Worm (Caenorhabditis elegans): ENCODE data around the gene F53E10.6.
"Not testable (repeated sequence)": the region's sequence is repeated elsewhere in the genome, so short reads cannot be mapped to it uniquely, and the experiment has no call there.

F53E10.6 gene

DNA sequence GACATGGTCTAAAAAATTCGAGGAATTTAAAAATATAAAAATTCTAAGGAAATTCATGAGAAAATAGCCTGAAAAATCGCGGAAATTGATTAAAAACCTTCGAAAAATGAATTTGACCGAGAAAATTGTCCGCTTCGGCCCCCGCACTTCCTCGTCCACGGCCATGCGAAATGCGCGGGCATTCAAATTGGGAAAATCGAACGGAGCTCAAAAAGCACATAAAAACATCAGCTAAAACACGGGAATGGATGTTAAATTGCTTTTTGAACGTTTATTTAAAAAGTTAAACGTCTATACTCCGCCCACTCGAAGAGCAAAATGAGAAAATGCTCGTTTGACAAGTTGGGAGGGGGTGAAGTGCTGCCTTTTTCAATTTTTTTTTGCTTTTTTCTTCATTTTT lies at the start of gene F53E10.6:
TSS of gene F53E10.6 (minus strand) at position 8 of the 400 bp plus-strand sequence.
- TF ChIP-seq unc-62 (GFP tag; optimal IDR thresholded peaks at IDR 0.05): no peak

ce11 chrV:2650980-2651379 lies 48.1 kb upstream of the F53E10.6 start:
- no peak for TF ChIP-seq unc-62 (GFP tag; optimal IDR thresholded peaks at IDR 0.05)

DNA sequence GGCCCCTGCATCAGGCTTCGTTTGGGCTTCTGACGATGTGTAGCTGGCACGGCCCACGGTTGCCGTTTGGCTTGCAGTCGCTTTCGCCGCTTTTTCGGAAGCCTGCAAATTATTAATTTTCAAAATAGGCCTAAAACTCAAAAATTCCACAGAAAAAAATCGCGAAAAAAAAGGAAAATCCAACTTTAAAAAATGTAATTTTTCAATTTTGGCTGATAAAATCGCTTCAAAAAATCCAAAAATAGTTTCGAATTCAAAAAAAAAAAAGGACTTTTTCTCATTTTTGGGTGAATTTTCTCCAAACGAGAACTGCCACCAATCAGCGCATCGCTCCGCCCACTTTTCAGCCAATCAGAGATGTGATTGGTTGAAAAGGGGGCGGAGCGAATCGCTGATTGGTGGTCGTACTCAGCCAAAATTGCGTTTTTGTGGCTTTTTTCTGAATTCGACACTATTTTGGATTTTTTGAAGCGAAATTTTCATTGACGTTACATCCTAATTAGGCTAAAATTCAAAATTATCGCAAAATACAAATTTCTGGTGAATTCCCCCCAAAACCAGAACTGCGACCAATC lies 44.4 kb upstream of the F53E10.6 start:
- TF ChIP-seq unc-62 (GFP tag; optimal IDR thresholded peaks at IDR 0.05): no peak

- no peak for TF ChIP-seq unc-62 (GFP tag; optimal IDR thresholded peaks at IDR 0.05)
Measured at ce11 chrV:2646067-2646466, 43.2 kb upstream of the F53E10.6 start.

ce11 chrV:2639506-2639905 lies 36.6 kb upstream of the F53E10.6 start:
- no peak for TF ChIP-seq unc-62 (GFP tag; optimal IDR thresholded peaks at IDR 0.05)

DNA sequence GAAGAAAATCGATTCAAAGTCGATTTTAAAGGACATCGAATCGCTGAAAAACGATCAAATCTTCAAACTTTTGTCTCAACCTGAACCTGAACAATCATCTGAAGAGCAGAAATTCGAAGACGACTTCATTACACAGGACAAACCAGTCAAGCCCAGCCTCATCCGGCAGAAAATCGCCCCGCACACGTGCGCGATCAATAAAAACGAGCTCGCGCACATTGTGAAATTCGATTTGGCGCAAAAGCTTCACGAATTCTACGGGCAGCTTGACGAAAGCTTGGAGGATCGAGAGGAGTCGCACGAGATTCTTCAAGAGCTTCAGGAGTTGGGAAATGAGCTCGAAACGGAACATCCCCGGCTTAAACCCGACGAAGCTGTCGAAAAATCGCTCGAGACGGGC lies 36.2 kb upstream of the F53E10.6 start, which contains the start of gene W02H5.2:
TSS of gene W02H5.2 (plus strand) at position 301 of the 400 bp plus-strand sequence.
- TF ChIP-seq unc-62 (GFP tag; optimal IDR thresholded peaks at IDR 0.05): no peak

ce11 chrV:2638545-2638944 lies 35.7 kb upstream of the F53E10.6 start, which contains the start of gene W02H5.19:
Gene W02H5.19, plus strand, starts transcription at chrV:2638890.
- no peak for TF ChIP-seq unc-62 (GFP tag; optimal IDR thresholded peaks at IDR 0.05)

DNA sequence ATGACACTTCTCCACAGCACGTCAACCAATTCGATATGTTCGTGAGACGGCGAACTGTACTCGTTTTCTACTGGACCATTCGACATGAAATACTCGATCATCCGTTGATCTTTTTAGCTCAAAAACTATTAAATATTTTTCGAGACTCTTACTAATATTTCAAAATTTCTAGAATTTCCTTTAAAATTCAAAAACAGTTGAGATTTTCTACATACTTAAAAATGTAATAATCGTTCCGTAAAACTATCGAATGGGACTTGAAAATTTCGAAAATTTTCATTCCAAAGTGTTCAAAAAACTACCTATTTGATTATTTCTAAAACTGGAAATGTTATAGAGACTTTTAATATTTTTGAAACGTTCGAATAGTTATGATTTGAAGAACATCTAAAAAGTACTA lies 22.5 kb upstream of the F53E10.6 start, which contains the start of gene sknr-1:
TSS of gene sknr-1 (minus strand) at position 101 of the 400 bp plus-strand sequence.
- not testable (repeated sequence) for TF ChIP-seq unc-62 (GFP tag; optimal IDR thresholded peaks at IDR 0.05)

DNA sequence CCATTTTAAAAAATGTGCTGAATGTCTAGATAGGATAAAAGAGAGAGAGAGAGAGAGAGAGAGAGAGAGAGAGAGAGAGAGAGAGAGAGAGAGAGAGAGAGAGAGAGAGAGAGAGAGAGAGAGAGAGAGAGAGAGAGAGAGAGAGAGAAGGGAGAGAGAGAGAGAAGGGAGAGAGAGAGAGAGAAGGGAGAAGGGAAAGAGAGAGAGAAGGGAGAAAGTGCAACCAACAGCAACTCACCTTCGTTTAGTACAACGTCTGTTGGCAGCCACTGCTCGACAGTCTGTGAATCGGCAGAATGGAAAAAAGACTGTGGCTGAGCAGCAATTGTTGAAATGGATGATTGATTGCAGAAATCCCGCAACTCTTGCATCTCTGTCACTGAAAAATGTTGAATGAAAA lies 20.9 kb upstream of the F53E10.6 start:
- TF ChIP-seq unc-62 (GFP tag; optimal IDR thresholded peaks at IDR 0.05): no peak

DNA sequence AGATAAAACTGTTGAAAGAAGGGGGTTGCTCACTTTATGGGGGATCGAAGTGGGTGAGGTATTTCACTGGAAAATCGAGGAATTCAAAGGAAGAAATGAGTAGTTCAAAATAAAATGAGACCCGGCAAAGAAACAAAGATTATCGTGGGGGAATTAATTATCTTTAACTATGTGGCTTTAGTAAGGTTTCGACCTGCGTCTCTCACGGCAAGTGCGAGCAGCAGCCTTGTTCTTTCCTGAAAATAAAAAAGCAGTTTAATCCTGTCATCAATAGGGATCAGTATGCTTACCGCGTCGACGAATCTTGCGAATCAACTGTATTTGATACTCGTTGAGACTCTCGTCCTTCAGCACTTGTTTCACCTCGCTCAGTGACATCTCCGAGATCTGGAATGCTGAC lies 19.0 kb upstream of the F53E10.6 start, which contains the start of gene srh-271:
TSS of gene srh-271 (minus strand) at position 101 of the 400 bp plus-strand sequence.
- no peak for TF ChIP-seq unc-62 (GFP tag; optimal IDR thresholded peaks at IDR 0.05)

ce11 chrV:2617499-2617898 lies 14.6 kb upstream of the F53E10.6 start:
- no peak for TF ChIP-seq unc-62 (GFP tag; optimal IDR thresholded peaks at IDR 0.05)

DNA sequence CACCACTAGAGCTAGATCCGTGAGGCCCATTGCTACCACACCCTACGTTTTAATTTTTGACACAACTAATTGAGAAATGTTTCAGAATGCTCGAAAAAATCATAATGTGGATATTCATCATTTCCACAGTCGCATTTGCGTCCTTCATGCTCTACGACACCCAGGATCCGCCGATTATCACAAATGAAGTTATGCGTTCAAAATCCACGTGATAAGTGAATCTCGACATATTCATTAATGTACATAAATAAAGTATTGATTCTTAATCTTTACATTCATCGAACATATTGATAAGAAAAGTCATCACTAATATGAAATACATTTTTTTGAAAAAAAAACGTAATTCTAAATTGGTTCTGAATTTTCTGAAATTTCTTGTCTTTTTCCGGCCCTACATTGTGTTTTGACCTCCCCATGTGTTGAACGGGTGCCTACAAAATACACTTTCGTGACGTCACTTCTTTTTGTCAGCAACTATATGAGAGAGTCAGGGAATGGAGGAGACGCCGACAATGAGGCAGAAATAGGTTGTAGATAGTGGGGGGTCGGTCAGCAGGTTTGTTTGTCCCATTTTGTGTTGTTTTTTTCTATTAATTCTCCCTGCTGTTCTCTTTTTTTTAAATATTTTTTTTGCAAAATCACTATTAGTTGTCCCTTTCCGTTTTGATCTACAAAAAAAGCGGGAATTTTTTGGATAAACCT lies 12.3 kb upstream of the F53E10.6 start, which contains the start of gene F53E10.1:
TSS of gene F53E10.1 (plus strand) at position 325 of the 702 bp plus-strand sequence.
- no peak for TF ChIP-seq unc-62 (GFP tag; optimal IDR thresholded peaks at IDR 0.05)

DNA sequence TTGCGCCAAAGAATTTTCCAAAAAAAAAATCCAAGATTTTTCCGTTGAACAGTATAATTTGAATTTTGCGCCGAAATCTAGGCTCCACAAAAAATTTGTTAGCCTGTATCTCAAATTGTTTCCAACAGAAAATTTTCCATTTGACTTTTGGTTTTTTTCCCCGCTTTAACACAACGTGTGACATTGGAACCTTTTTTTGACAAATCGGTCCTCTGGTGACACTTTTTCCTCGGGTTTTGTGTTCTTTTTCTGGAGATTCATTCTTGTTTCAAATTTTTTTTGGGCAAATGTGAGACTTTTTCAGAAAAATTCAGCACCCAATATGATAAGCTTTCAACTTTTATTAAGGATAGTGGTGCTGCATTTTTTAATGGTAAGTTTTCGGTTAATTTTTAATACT lies 5.5 kb upstream of the F53E10.6 start, which contains the start of gene acr-17:
TSS of gene acr-17 (plus strand) at position 301 of the 400 bp plus-strand sequence.
- no peak for TF ChIP-seq unc-62 (GFP tag; optimal IDR thresholded peaks at IDR 0.05)

- TF ChIP-seq unc-62 (GFP tag; optimal IDR thresholded peaks at IDR 0.05): no peak
Measured at ce11 chrV:2601817-2602216, 1.0 kb downstream of the F53E10.6 start.

DNA sequence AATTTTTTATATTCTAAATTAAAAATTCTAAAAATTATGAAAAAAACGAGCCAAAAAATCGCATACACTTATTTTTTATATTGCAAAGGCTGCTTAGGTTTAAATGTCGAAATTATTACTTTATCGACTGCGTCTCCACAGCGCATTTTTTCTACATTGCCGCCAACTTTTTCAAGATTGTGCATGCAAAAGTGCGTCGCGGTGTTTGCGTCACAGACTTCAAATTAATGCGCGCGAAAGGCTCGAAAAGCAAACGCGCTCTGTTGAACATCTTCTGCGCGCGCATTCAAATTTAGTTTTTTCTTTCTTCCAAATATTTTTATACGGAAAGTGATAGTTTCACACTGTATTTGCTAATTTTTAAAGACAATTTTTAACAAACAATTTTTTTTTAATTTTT lies 2.3 kb downstream of the F53E10.6 start:
- TF ChIP-seq unc-62 (GFP tag; optimal IDR thresholded peaks at IDR 0.05): no peak

ce11 chrV:2598830-2599229 lies 4.0 kb downstream of the F53E10.6 start, which contains the start of gene F53E10.5:
Gene F53E10.5, minus strand, starts transcription at chrV:2598930.
- TF ChIP-seq unc-62 (GFP tag; optimal IDR thresholded peaks at IDR 0.05): not testable (repeated sequence)

DNA sequence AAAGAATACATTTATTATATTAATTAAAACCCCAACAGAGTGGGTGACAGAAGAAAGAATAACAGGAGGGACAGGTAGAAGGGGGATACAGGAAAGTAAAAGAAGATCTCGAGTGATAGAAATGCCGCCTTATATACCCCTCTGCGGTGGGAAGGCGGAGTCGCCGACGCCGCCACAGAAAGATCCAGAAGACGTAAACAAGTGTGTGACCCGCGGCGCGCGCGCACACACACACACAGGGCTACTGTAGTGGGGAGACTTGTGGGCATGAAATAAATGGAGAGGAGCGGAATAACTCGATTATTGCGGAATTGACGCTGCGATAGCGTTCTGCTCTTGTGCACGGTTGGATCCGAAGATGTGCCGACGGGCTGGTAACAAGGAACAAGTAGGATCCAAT lies 7.1 kb downstream of the F53E10.6 start:
- TF ChIP-seq unc-62 (GFP tag; optimal IDR thresholded peaks at IDR 0.05): no peak
